Worm (Caenorhabditis elegans): ENCODE data around the gene grd-5.

DNA sequence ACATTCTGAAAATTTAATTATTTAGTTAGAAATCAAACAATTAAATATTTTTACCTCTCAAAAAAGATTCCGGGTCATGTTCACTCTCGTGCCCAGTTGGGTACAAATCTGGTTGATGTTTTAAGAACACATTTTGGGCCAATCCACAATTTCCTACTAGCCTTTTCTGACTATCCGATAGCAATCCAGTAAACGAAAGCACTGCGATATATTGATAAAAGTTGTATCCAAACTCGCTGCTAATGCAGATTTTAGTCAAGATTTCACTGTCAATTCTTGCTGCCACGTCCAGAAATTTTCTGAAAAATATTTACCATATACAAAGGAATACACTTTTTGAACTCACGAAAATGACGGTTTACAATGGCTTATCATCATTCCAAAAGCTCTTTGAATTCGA lies 49.7 kb upstream of the grd-5 start:
- no peak for TF ChIP-seq lin-35 (GFP tag; optimal IDR thresholded peaks at IDR 0.05)
- TF ChIP-seq lin-13 (GFP tag; optimal IDR thresholded peaks at IDR 0.05): no peak
- TF ChIP-seq efl-3 (GFP tag; optimal IDR thresholded peaks at IDR 0.05): no peak
- TF ChIP-seq nhr-28 (tag; optimal IDR thresholded peaks at IDR 0.05): no peak
- no peak for TF ChIP-seq unc-86 (tag; optimal IDR thresholded peaks at IDR 0.05)
- no peak for TF ChIP-seq jun-1 (tag; optimal IDR thresholded peaks at IDR 0.05)
- TF ChIP-seq lin-15B (tag; optimal IDR thresholded peaks at IDR 0.05): no peak
